Fruit fly (Drosophila melanogaster) whole organism, embryonic: ENCODE data around the gene CG46462.

Experiments
- Abd-B ChIP-seq: fragments of 200-800 bp; sonication (Bioruptor generic); optimal IDR thresholded peaks from 2 replicates; lab custom pipeline; 2018; ENCODE audit warnings: missing biosample characterization, mild to moderate bottlenecking, missing genetic modification characterization, moderate library complexity
- Asciz ChIP-seq: fragments of 200-800 bp; sonication (Bioruptor generic); optimal IDR thresholded peaks from 2 replicates; lab custom pipeline; 2017; ENCODE audit warnings: missing biosample characterization, mild to moderate bottlenecking, missing genetic modification characterization, missing genetic modification reagents
- CG10543 ChIP-seq: fragments of 200-800 bp; sonication (Bioruptor generic); optimal IDR thresholded peaks from 3 replicates; lab custom pipeline; 2017; ENCODE audit warnings: missing biosample characterization, mild to moderate bottlenecking, missing genetic modification characterization, moderate library complexity
- CG10959 ChIP-seq: fragments of 200-800 bp; sonication (Bioruptor generic); IDR thresholded peaks from 2 replicates; pipeline ENCODE4 v1.3.6; 2022; ENCODE audit warnings: missing biosample characterization, missing genetic modification characterization
- CG13123 ChIP-seq: fragments of 200-800 bp; sonication (Bioruptor generic); optimal IDR thresholded peaks from 2 replicates; lab custom pipeline; 2016; ENCODE audit warnings: missing biosample characterization, missing genetic modification characterization
- CG1603 ChIP-seq: fragments of 200-800 bp; sonication (Bioruptor generic); optimal IDR thresholded peaks from 2 replicates; lab custom pipeline; 2019; ENCODE audit warnings: missing biosample characterization, mild to moderate bottlenecking, missing genetic modification characterization, moderate library complexity
- CG3065 ChIP-seq: fragments of 200-800 bp; sonication (Bioruptor generic); optimal IDR thresholded peaks from 2 replicates; lab custom pipeline; 2016; ENCODE audit warnings: missing biosample characterization, missing genetic modification characterization
- CG4707 ChIP-seq: fragments of 200-800 bp; sonication (Bioruptor generic); optimal IDR thresholded peaks from 2 replicates; lab custom pipeline; 2018; ENCODE audit warnings: missing biosample characterization, mild to moderate bottlenecking, missing genetic modification characterization, moderate library complexity
- CG5180 ChIP-seq: fragments of 200-800 bp; sonication (Bioruptor generic); optimal IDR thresholded peaks from 3 replicates; lab custom pipeline; 2017; ENCODE audit warnings: missing biosample characterization, missing genetic modification characterization, mild to moderate bottlenecking, moderate library complexity, missing genetic modification reagents
- CG6683 ChIP-seq: fragments of 200-800 bp; sonication (Bioruptor generic); optimal IDR thresholded peaks from 2 replicates; lab custom pipeline; 2017; ENCODE audit warnings: missing biosample characterization, mild to moderate bottlenecking, missing genetic modification characterization, missing genetic modification reagents
- CG7745 ChIP-seq: fragments of 200-800 bp; sonication (Bioruptor generic); optimal IDR thresholded peaks from 2 replicates; lab custom pipeline; 2018; ENCODE audit warnings: missing biosample characterization, mild to moderate bottlenecking, missing genetic modification characterization, moderate library complexity
- Camta ChIP-seq: fragments of 200-800 bp; sonication (Bioruptor generic); optimal IDR thresholded peaks from 2 replicates; lab custom pipeline; 2016; ENCODE audit warnings: missing biosample characterization, missing genetic modification characterization
- Dp ChIP-seq: fragments of 200-800 bp; sonication (Bioruptor generic); optimal IDR thresholded peaks from 2 replicates; lab custom pipeline; 2018; ENCODE audit warnings: missing biosample characterization, mild to moderate bottlenecking, missing genetic modification characterization, moderate library complexity
- Dref ChIP-seq: fragments of 200-800 bp; sonication (Bioruptor generic); IDR thresholded peaks from 2 replicates; pipeline ENCODE4 v1.3.6; 2022; ENCODE audit warnings: missing biosample characterization, missing genetic modification characterization
- Gsc ChIP-seq: fragments of 200-800 bp; sonication (Bioruptor generic); IDR thresholded peaks from 2 replicates; pipeline ENCODE4 v1.3.6; 2022; ENCODE audit warnings: missing biosample characterization, missing genetic modification characterization
- H2.0 ChIP-seq: fragments of 200-800 bp; sonication (Bioruptor generic); IDR thresholded peaks from 2 replicates; pipeline ENCODE4 v1.3.6; 2022; ENCODE audit warnings: missing biosample characterization, missing genetic modification characterization
- HmgD ChIP-seq: fragments of 200-800 bp; sonication (Bioruptor generic); optimal IDR thresholded peaks from 3 replicates; lab custom pipeline; 2016; ENCODE audit warnings: missing biosample characterization, missing genetic modification characterization
- Hr39 ChIP-seq: fragments of >200 bp; optimal IDR thresholded peaks from 2 replicates; lab custom pipeline; 2017
- Hr51 ChIP-seq, 2 experiments: fragments of 200-800 bp; sonication (Bioruptor generic); optimal IDR thresholded peaks; 2 replicates in 1 of 2; 3 replicates in 1 of 2; lab custom pipeline; 2016 to 2018; ENCODE audit warnings: missing biosample characterization in 2 of 2, missing genetic modification characterization in 2 of 2, mild to moderate bottlenecking in 1 of 2, moderate library complexity in 1 of 2
- Max ChIP-seq: fragments of 200-800 bp; sonication (Bioruptor generic); optimal IDR thresholded peaks from 2 replicates; lab custom pipeline; 2016; ENCODE audit warnings: missing biosample characterization, mild to moderate bottlenecking, missing genetic modification characterization
- Pdp1 ChIP-seq, 2 experiments: fragments of 200-800 bp; sonication (Bioruptor generic); optimal IDR thresholded peaks; 3 replicates each; lab custom pipeline; 2016; ENCODE audit warnings: missing biosample characterization in 2 of 2, missing genetic modification characterization in 2 of 2, mild to moderate bottlenecking in 1 of 2, moderate library complexity in 1 of 2
- Scr ChIP-seq: fragments of 200-800 bp; sonication (Bioruptor generic); IDR thresholded peaks from 2 replicates; pipeline ENCODE4 v1.3.6; 2022; ENCODE audit warnings: missing biosample characterization, missing genetic modification characterization; ENCODE audit not compliant: partially characterized antibody
- Six4 ChIP-seq: fragments of 200-800 bp; sonication (Bioruptor generic); optimal IDR thresholded peaks from 2 replicates; lab custom pipeline; 2016; ENCODE audit warnings: missing biosample characterization, missing genetic modification characterization
- Vsx1 ChIP-seq: fragments of 200-800 bp; sonication (Bioruptor generic); optimal IDR thresholded peaks from 2 replicates; lab custom pipeline; 2017; ENCODE audit warnings: missing biosample characterization, mild to moderate bottlenecking, missing genetic modification characterization, missing genetic modification reagents
- al ChIP-seq: fragments of 200-800 bp; sonication (Bioruptor generic); IDR thresholded peaks from 2 replicates; pipeline ENCODE4 v1.3.6; 2022; ENCODE audit warnings: missing biosample characterization, missing genetic modification characterization
- ato ChIP-seq: fragments of 200-800 bp; sonication (Bioruptor generic); IDR thresholded peaks from 2 replicates; pipeline ENCODE4 v1.3.6; 2022; ENCODE audit warnings: missing biosample characterization, missing genetic modification characterization; ENCODE audit not compliant: partially characterized antibody
- btn ChIP-seq: fragments of 200-800 bp; sonication (Bioruptor generic); optimal IDR thresholded peaks from 2 replicates; lab custom pipeline; 2016; ENCODE audit warnings: missing biosample characterization, missing genetic modification characterization
- cas ChIP-seq: fragments of 200-800 bp; sonication (Bioruptor generic); IDR thresholded peaks from 2 replicates; pipeline ENCODE4 v1.3.6; 2022; ENCODE audit warnings: missing biosample characterization, missing genetic modification characterization
- dimm ChIP-seq: fragments of 200-800 bp; sonication (Bioruptor generic); IDR thresholded peaks from 2 replicates; pipeline ENCODE4 v1.3.6; 2022; ENCODE audit warnings: missing biosample characterization, missing genetic modification characterization
- dmrt11E ChIP-seq: fragments of 200-800 bp; sonication (Bioruptor generic); optimal IDR thresholded peaks from 3 replicates; lab custom pipeline; 2018; ENCODE audit warnings: missing biosample characterization, mild to moderate bottlenecking, missing genetic modification characterization, moderate library complexity
- dmrt99B ChIP-seq: fragments of 200-800 bp; sonication (Bioruptor generic); optimal IDR thresholded peaks from 2 replicates; lab custom pipeline; 2018; ENCODE audit warnings: missing biosample characterization, mild to moderate bottlenecking, missing genetic modification characterization, moderate library complexity
- en ChIP-seq: fragments of 200-800 bp; sonication (Bioruptor generic); optimal IDR thresholded peaks from 2 replicates; lab custom pipeline; 2016; ENCODE audit warnings: missing biosample characterization, missing genetic modification characterization
- ewg ChIP-seq: fragments of 200-800 bp; sonication (Bioruptor generic); optimal IDR thresholded peaks from 3 replicates; lab custom pipeline; 2017; ENCODE audit warnings: mild to moderate bottlenecking, missing biosample characterization, missing genetic modification reagents, missing genetic modification characterization
- eyg ChIP-seq: fragments of 200-800 bp; sonication (Bioruptor generic); optimal IDR thresholded peaks from 3 replicates; lab custom pipeline; 2016; ENCODE audit warnings: missing biosample characterization, missing genetic modification characterization
- grau ChIP-seq: fragments of 200-800 bp; optimal IDR thresholded peaks from 3 replicates; lab custom pipeline; 2019; ENCODE audit warnings: missing biosample characterization, mild to moderate bottlenecking, missing genetic modification characterization, moderate library complexity
- h ChIP-seq: fragments of >200 bp; optimal IDR thresholded peaks from 2 replicates; lab custom pipeline; 2017
- hb ChIP-seq: fragments of 200-800 bp; sonication (Bioruptor generic); IDR thresholded peaks from 3 replicates; pipeline ENCODE4 v1.3.6; 2022; ENCODE audit warnings: missing biosample characterization, missing genetic modification characterization; ENCODE audit not compliant: partially characterized antibody
- hbn ChIP-seq: fragments of 200-800 bp; sonication (Bioruptor generic); IDR thresholded peaks from 2 replicates; pipeline ENCODE4 v1.3.6; 2022; ENCODE audit warnings: missing biosample characterization, missing genetic modification characterization; ENCODE audit not compliant: partially characterized antibody
- jing ChIP-seq: fragments of 200-800 bp; sonication (Bioruptor generic); optimal IDR thresholded peaks from 2 replicates; lab custom pipeline; 2018; ENCODE audit warnings: missing biosample characterization, mild to moderate bottlenecking, missing genetic modification characterization
- kah ChIP-seq: fragments of 200-800 bp; sonication (Bioruptor generic); optimal IDR thresholded peaks from 2 replicates; lab custom pipeline; 2018; ENCODE audit warnings: missing biosample characterization, mild to moderate bottlenecking, missing genetic modification characterization
- lmd ChIP-seq: fragments of 200-800 bp; sonication (Bioruptor generic); IDR thresholded peaks from 2 replicates; pipeline ENCODE4 v1.3.6; 2022; ENCODE audit warnings: missing biosample characterization, missing genetic modification characterization
- maf-S ChIP-seq: fragments of 200-800 bp; sonication (Bioruptor generic); optimal IDR thresholded peaks from 2 replicates; lab custom pipeline; 2016; ENCODE audit warnings: missing biosample characterization, missing genetic modification characterization
- pros ChIP-seq: fragments of 200-800 bp; sonication (Bioruptor generic); optimal IDR thresholded peaks from 3 replicates; lab custom pipeline; 2019; ENCODE audit warnings: missing biosample characterization, mild to moderate bottlenecking, missing genetic modification characterization, moderate library complexity
- salm ChIP-seq: fragments of 200-800 bp; sonication (Bioruptor generic); optimal IDR thresholded peaks from 2 replicates; lab custom pipeline; 2018; ENCODE audit warnings: missing biosample characterization, mild to moderate bottlenecking, missing genetic modification characterization
- sqz ChIP-seq: fragments of 200-800 bp; sonication (Bioruptor generic); optimal IDR thresholded peaks from 3 replicates; lab custom pipeline; 2018; ENCODE audit warnings: missing biosample characterization, mild to moderate bottlenecking, missing genetic modification characterization
- ssp ChIP-seq: fragments of 200-800 bp; sonication (Bioruptor generic); IDR thresholded peaks from 2 replicates; pipeline ENCODE4 v1.3.6; 2022; ENCODE audit warnings: missing biosample characterization, missing genetic modification characterization
- tup ChIP-seq: fragments of 200-800 bp; sonication (Bioruptor generic); optimal IDR thresholded peaks from 2 replicates; lab custom pipeline; 2016; ENCODE audit warnings: missing biosample characterization, mild to moderate bottlenecking, missing genetic modification characterization, moderate library complexity
- zfh1 ChIP-seq: fragments of 200-800 bp; sonication (Bioruptor generic); IDR thresholded peaks from 3 replicates; pipeline ENCODE4 v1.3.6; 2022; ENCODE audit warnings: missing biosample characterization, missing genetic modification characterization

CG46462 gene

dm6 chr3L:19906780-19907705 lies 24.4 kb upstream of the CG46462 start (continued):
- TF ChIP-seq hbn (no peak), Pdp1 (GFP tag; optimal IDR thresholded peaks at IDR 0.05; lab: Kevin White, UChicago) (peak; percentile 54 to 91), Vsx1 (peak; percentile 86), Scr (GFP tag; lab: Robert Waterston, UW) (0 out of 2 replicates have a peak, but pooled peaks have one; percentile 15), CG7745 (tag; lab: Kevin White, UChicago) (peak; percentile 26), ssp (GFP tag; lab: Robert Waterston, UW) (no peak), CG10959 (GFP tag; lab: Robert Waterston, UW) (peak; percentile 62), tup (GFP tag; lab: Kevin White, UChicago) (peak; percentile 42), CG5180 (GFP tag; lab: Kevin White, UChicago) (peak; percentile 50), zfh1 (GFP tag; lab: Robert Waterston, UW) (peak; percentile 71; the same call in 2 of the 3 replicates), cas (GFP tag; lab: Robert Waterston, UW) (no peak), Dp (no peak), ewg (peak; percentile 59), dmrt99B (tag; lab: Kevin White, UChicago) (peak; percentile 65), Hr39 (lab: Kevin White, UChicago) (no peak), Camta (GFP tag; lab: Kevin White, UChicago) (peak; percentile 52), Gsc (GFP tag; lab: Robert Waterston, UW) (no peak), ato (GFP tag; lab: Robert Waterston, UW) (no peak), en (GFP tag; lab: Kevin White, UChicago) (peak; percentile 50), salm (tag; lab: Kevin White, UChicago) (peak; percentile 43), hb (GFP tag; lab: Robert Waterston, UW) (no peak), maf-S (GFP tag; lab: Kevin White, UChicago) (peak; percentile 53), CG4707 (GFP tag; lab: Kevin White, UChicago) (peak; percentile 67), CG13123 (GFP tag; lab: Kevin White, UChicago) (peak; percentile 76), CG10543 (GFP tag; lab: Kevin White, UChicago) (peak; percentile 94), Six4 (GFP tag; lab: Kevin White, UChicago) (peak; percentile 16), H2.0 (GFP tag; lab: Robert Waterston, UW) (peak; percentile 22; the same call in 1 of the 2 replicates), eyg (GFP tag; lab: Kevin White, UChicago) (peak; percentile 72), HmgD (GFP tag; lab: Kevin White, UChicago) (peak; percentile 51), CG6683 (GFP tag; lab: Kevin White, UChicago) (peak; percentile 65), kah (GFP tag; lab: Kevin White, UChicago) (peak; percentile 98), al (GFP tag; lab: Robert Waterston, UW) (no peak), lmd (GFP tag; lab: Robert Waterston, UW) (no peak), CG1603 (tag; lab: Kevin White, UChicago) (peak; percentile 81), jing (GFP tag; lab: Kevin White, UChicago) (no peak), dimm (GFP tag; lab: Robert Waterston, UW) (no peak), h (lab: Kevin White, UChicago) (no peak), pros (GFP tag; lab: Kevin White, UChicago) (peak; percentile 73), CG3065 (GFP tag; lab: Kevin White, UChicago) (peak; percentile 31), btn (GFP tag; lab: Kevin White, UChicago) (peak; percentile 72), sqz (peak; percentile 42), Max (GFP tag; lab: Kevin White, UChicago) (peak; percentile 22), Hr51 (GFP tag; optimal IDR thresholded peaks at IDR 0.05; lab: Kevin White, UChicago) (peak in 1 of 2 experiments; percentile 39), Asciz (GFP tag; lab: Kevin White, UChicago) (peak; percentile 52), grau (tag; lab: Kevin White, UChicago) (peak; percentile 20), Dref (no peak), Abd-B (no peak), dmrt11E (tag; lab: Kevin White, UChicago) (peak; percentile 52)
